Worm (Caenorhabditis elegans): ENCODE results near the gene cyp-35B3.

cyp-35B3 gene

DNA sequence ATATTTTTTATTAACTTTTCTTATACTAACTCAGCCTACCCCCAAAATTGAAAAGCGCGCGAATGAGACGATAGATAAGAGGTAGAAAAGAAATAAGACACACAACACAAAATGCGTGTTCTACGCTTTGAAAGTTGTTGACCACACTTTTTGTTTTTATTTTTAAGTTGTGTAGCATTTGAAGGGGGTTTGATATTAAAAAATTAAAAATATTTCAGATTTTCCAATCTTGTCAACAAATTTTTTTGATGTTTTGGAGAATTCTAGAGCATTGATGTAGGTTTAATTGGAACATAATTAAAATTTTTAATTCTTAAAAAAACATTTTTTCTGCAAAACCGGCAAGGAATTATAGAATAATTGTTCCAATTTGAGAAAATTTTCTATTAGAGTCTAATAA lies 16.1 kb downstream of the cyp-35B3 start, which contains the start of gene cyp-34A6:
cyp-34A6 (minus strand) TSS at position 101 of the 400 bp plus-strand sequence.
- TF ChIP-seq hmbx-1 (tag; optimal IDR thresholded peaks at IDR 0.05) (no peak), hmg-4 (GFP tag; optimal IDR thresholded peaks at IDR 0.05) (no peak), tbx-37 (GFP tag; conservative IDR thresholded peaks at IDR 0.05) (no peak), ceh-36 (tag; optimal IDR thresholded peaks at IDR 0.05) (no peak)

DNA sequence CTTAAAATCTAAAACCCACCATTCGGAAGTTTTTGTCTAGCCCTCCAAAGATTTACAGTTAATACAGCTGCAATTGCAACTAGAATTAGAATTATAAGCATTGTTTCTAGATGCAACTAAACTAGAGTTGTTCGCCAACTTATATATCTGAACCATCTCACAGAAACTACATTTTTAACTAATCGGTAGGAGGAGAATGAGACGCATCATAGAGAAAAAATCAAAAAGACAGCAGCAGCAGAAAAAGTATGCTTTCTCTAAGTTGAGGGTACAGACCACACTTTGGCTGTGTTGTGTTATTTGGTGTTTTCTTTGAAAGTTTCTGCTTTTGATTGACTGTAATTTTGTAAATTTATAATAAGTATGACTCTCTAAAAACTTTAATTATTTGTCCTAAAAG lies 18.6 kb downstream of the cyp-35B3 start, which contains the start of gene cyp-34A7:
cyp-34A7 (minus strand) TSS at position 101 of the 400 bp plus-strand sequence.
- no peak for TF ChIP-seq tra-4 (tag; optimal IDR thresholded peaks at IDR 0.05)
- no peak for TF ChIP-seq ceh-36 (tag; optimal IDR thresholded peaks at IDR 0.05)
- TF ChIP-seq aly-1 (tag; optimal IDR thresholded peaks at IDR 0.05), result no peak
- no peak for TF ChIP-seq ceh-13 (GFP tag; optimal IDR thresholded peaks at IDR 0.05)
- TF ChIP-seq tbx-11 (GFP tag; IDR thresholded peaks at IDR 0.05), result no peak
- no peak for TF ChIP-seq hmg-4 (GFP tag; optimal IDR thresholded peaks at IDR 0.05)
- TF ChIP-seq B0310.2 (tag; optimal IDR thresholded peaks at IDR 0.05), result no peak
- no peak for TF ChIP-seq ets-7 (tag; optimal IDR thresholded peaks at IDR 0.05)
- no peak for TF ChIP-seq ama-1 (optimal IDR thresholded peaks at IDR 0.05)

DNA sequence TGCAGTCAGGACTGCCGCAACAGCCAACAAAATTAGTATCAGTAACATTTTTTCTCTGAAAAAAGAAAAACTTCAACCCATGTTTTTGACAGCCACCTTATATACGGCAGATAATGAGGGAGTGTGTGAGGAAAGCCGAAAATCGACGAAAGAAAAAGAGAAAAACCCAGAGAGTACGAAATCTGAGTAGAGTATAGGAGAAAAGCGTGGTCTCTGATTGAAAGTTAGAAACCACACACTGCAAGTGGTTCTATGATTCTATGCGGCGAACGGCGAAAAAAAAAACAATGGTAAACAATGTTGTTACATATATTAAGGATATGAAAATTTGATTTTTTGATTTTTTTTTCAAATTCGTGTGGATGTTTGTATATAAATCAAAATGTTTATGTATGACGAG lies 22.6 kb downstream of the cyp-35B3 start, which contains the start of gene cyp-34A8:
cyp-34A8 (minus strand) TSS at position 62 of the 400 bp plus-strand sequence.
- no peak for TF ChIP-seq tra-4 (tag; optimal IDR thresholded peaks at IDR 0.05)
- no peak for TF ChIP-seq pes-1 (GFP tag; IDR thresholded peaks at IDR 0.05)
- no peak for TF ChIP-seq scrt-1 (GFP tag; IDR thresholded peaks at IDR 0.05)
- TF ChIP-seq tbx-11 (GFP tag; IDR thresholded peaks at IDR 0.05), result no peak
- no peak for TF ChIP-seq sea-1 (GFP tag; conservative IDR thresholded peaks at IDR 0.05)
- TF ChIP-seq hmbx-1 (tag; optimal IDR thresholded peaks at IDR 0.05), result no peak
- no peak for TF ChIP-seq hmg-4 (GFP tag; optimal IDR thresholded peaks at IDR 0.05)
- no peak for TF ChIP-seq F13C5.2 (tag; optimal IDR thresholded peaks at IDR 0.05)
- TF ChIP-seq ama-1 (optimal IDR thresholded peaks at IDR 0.05), result no peak
- TF ChIP-seq ets-7 (tag; optimal IDR thresholded peaks at IDR 0.05), result no peak
- no peak for TF ChIP-seq aly-1 (tag; optimal IDR thresholded peaks at IDR 0.05)
- no peak for TF ChIP-seq ceh-13 (GFP tag; optimal IDR thresholded peaks at IDR 0.05)
- TF ChIP-seq tbx-37 (GFP tag; conservative IDR thresholded peaks at IDR 0.05), result no peak
- no peak for TF ChIP-seq flt-1 (GFP tag; IDR thresholded peaks at IDR 0.05)
- no peak for TF ChIP-seq hnd-1 (tag; optimal IDR thresholded peaks at IDR 0.05)
- no peak for TF ChIP-seq ceh-36 (tag; optimal IDR thresholded peaks at IDR 0.05)
- TF ChIP-seq B0310.2 (tag; optimal IDR thresholded peaks at IDR 0.05), result no peak

DNA sequence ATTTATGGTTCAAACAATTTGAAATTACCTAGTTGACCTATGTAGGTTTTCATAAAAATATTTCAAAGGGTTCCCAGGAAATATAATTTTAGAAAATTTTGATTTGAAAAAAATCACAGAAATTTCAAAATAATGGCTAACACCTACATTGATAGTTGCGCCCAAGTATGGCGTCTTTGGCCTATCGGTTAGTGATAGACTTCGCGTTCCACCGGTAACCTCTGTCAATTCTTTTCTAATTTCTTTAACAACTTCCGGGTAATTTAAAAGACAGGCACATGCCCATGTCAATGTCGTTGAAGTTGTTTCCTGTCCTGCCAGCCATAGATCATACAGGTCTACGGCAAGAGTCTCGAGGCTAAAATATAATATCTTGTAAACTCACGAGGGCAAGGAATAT lies 23.8 kb downstream of the cyp-35B3 start:
- no peak for TF ChIP-seq B0310.2 (tag; optimal IDR thresholded peaks at IDR 0.05)
- no peak for TF ChIP-seq ets-7 (tag; optimal IDR thresholded peaks at IDR 0.05)
- no peak for TF ChIP-seq sea-1 (GFP tag; conservative IDR thresholded peaks at IDR 0.05)
- no peak for TF ChIP-seq ceh-13 (GFP tag; optimal IDR thresholded peaks at IDR 0.05)
- TF ChIP-seq ceh-36 (tag; optimal IDR thresholded peaks at IDR 0.05), result no peak
- no peak for TF ChIP-seq flt-1 (GFP tag; IDR thresholded peaks at IDR 0.05)
- no peak for TF ChIP-seq hnd-1 (tag; optimal IDR thresholded peaks at IDR 0.05)
- no peak for TF ChIP-seq tbx-37 (GFP tag; conservative IDR thresholded peaks at IDR 0.05)
- no peak for TF ChIP-seq F13C5.2 (tag; optimal IDR thresholded peaks at IDR 0.05)
- no peak for TF ChIP-seq ama-1 (optimal IDR thresholded peaks at IDR 0.05)
- no peak for TF ChIP-seq tra-4 (tag; optimal IDR thresholded peaks at IDR 0.05)
- TF ChIP-seq tbx-11 (GFP tag; IDR thresholded peaks at IDR 0.05), result no peak
- no peak for TF ChIP-seq scrt-1 (GFP tag; IDR thresholded peaks at IDR 0.05)

DNA sequence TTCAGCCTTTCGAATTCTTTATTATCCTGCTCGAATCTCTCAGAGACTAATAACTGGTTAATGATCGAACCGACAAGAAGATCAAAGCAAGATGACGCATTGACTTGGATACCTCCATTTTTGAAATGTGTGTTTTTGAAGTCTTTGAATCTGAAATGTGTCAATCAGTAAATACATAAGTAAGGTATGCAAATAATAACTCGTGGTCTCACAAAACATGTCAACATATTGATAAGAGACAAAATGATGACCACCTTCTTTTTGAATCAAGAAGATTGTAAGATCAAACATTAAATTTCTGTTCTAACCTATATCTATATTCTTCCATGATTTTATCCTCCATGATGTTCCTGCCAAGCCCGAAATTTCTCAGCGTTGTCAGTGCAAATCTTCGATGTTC lies 24.5 kb downstream of the cyp-35B3 start:
- TF ChIP-seq ets-7 (tag; optimal IDR thresholded peaks at IDR 0.05), result no peak
- TF ChIP-seq tra-4 (tag; optimal IDR thresholded peaks at IDR 0.05), result no peak
- no peak for TF ChIP-seq scrt-1 (GFP tag; IDR thresholded peaks at IDR 0.05)
- TF ChIP-seq flt-1 (GFP tag; IDR thresholded peaks at IDR 0.05), result no peak
- TF ChIP-seq hnd-1 (tag; optimal IDR thresholded peaks at IDR 0.05), result no peak
- TF ChIP-seq B0310.2 (tag; optimal IDR thresholded peaks at IDR 0.05), result no peak
- no peak for TF ChIP-seq F13C5.2 (tag; optimal IDR thresholded peaks at IDR 0.05)
- TF ChIP-seq ama-1 (optimal IDR thresholded peaks at IDR 0.05), result no peak
- no peak for TF ChIP-seq hmg-4 (GFP tag; optimal IDR thresholded peaks at IDR 0.05)
- no peak for TF ChIP-seq sea-1 (GFP tag; conservative IDR thresholded peaks at IDR 0.05)

DNA sequence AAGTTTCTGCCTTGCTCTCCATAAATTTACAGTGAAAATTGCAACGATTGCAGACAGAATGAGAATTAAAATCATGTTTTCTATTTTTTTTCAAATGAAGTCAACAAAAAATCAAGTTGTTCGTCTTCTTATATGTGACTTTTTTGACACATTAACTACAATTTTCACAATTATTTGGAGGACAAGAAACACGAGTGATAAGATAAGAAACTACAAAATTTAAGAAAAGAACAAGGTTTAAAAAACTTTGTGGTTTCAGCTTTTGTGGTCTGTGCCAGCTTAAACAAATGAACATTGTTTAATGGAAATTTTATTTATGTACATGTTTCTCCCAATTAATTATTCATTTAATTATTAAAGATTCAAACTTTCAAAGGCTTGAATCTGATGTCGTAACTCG lies 25.3 kb downstream of the cyp-35B3 start, which contains the start of gene cyp-34A9:
cyp-34A9 (minus strand) TSS at position 131 of the 400 bp plus-strand sequence.
- TF ChIP-seq hmg-4 (GFP tag; optimal IDR thresholded peaks at IDR 0.05) (no peak), tbx-11 (GFP tag; IDR thresholded peaks at IDR 0.05) (no peak), B0310.2 (tag; optimal IDR thresholded peaks at IDR 0.05) (no peak), sea-1 (GFP tag; conservative IDR thresholded peaks at IDR 0.05) (no peak), aly-1 (tag; optimal IDR thresholded peaks at IDR 0.05) (no peak), ets-7 (tag; optimal IDR thresholded peaks at IDR 0.05) (no peak), pes-1 (GFP tag; IDR thresholded peaks at IDR 0.05) (no peak), F13C5.2 (tag; optimal IDR thresholded peaks at IDR 0.05) (no peak)

DNA sequence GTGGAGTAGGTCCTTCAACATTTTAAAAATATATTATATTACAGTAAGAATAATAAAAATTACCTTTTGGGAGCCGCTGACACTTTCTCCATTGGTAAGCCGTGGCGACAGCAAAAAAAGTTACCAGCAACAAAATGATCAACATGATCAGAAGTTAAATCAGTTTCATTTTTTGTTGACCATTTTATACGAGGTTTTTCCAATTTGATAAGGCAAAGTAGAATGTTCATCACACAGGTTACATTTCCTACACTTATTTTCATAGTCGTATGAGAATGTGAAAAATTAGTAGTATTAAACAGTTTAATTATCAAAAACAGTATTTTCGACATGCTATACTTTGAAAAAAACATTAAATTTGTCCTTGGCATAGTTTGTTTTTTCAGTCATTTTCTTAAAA lies 27.7 kb downstream of the cyp-35B3 start, which contains the start of gene cyp-34A10:
cyp-34A10 (minus strand) TSS at position 146 of the 400 bp plus-strand sequence.
- TF ChIP-seq ceh-36 (tag; optimal IDR thresholded peaks at IDR 0.05), result no peak
- TF ChIP-seq flt-1 (GFP tag; IDR thresholded peaks at IDR 0.05), result no peak
- TF ChIP-seq aly-1 (tag; optimal IDR thresholded peaks at IDR 0.05), result no peak
- TF ChIP-seq sea-1 (GFP tag; conservative IDR thresholded peaks at IDR 0.05), result no peak
- no peak for TF ChIP-seq ets-7 (tag; optimal IDR thresholded peaks at IDR 0.05)
- no peak for TF ChIP-seq tbx-11 (GFP tag; IDR thresholded peaks at IDR 0.05)
- no peak for TF ChIP-seq tra-4 (tag; optimal IDR thresholded peaks at IDR 0.05)

DNA sequence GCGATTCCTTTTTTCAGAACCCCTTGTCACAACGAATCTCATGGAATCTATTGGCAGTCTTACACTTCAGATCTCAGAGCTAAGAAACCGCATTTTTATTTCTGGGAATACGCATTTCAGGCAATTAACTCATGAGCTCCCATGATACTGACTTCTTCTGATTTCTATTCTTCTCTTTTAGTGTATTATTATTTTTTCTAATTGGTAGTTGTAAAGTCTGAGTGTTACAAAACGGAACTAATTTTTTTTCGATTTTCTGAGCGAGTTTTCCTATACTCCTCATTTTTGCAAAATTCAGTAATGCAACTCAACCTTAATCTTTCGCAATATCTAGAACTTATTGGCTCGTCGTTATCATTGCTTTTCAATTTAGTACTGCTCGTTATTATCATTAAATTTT lies 29.2 kb downstream of the cyp-35B3 start, which contains the start of gene str-82:
str-82 (plus strand) TSS at position 301 of the 400 bp plus-strand sequence.
- TF ChIP-seq tbx-11 (GFP tag; IDR thresholded peaks at IDR 0.05), result no peak
- TF ChIP-seq tbx-37 (GFP tag; conservative IDR thresholded peaks at IDR 0.05), result no peak
- no peak for TF ChIP-seq hmg-4 (GFP tag; optimal IDR thresholded peaks at IDR 0.05)
- TF ChIP-seq ceh-13 (GFP tag; optimal IDR thresholded peaks at IDR 0.05), result no peak
- no peak for TF ChIP-seq hnd-1 (tag; optimal IDR thresholded peaks at IDR 0.05)
- TF ChIP-seq F13C5.2 (tag; optimal IDR thresholded peaks at IDR 0.05), result no peak
- no peak for TF ChIP-seq flt-1 (GFP tag; IDR thresholded peaks at IDR 0.05)
- no peak for TF ChIP-seq ets-7 (tag; optimal IDR thresholded peaks at IDR 0.05)
